Worm (Caenorhabditis elegans) whole organism, young adult: ENCODE measurements around the gene F49H12.4.

Experiments
- F57C9.4 ChIP-seq: sonication (generic microtip); optimal IDR thresholded peaks from 2 replicates; lab custom pipeline; 2017; ENCODE audit warnings: mild to moderate bottlenecking, missing genetic modification characterization, missing compliant biosample characterization
- ama-1 ChIP-seq, 3 experiments: fragments of 150-350 bp in 1 of 3; sonication (generic microtip) in 2 of 3; optimal IDR thresholded peaks; 2 replicates each; lab custom pipeline; 2014 to 2018; ENCODE audit warnings: missing biosample characterization in 2 of 3, missing genetic modification characterization in 2 of 3, missing genetic modification reagents in 2 of 3
- him-1 ChIP-seq: sonication (generic microtip); optimal IDR thresholded peaks from 2 replicates; lab custom pipeline; 2016; ENCODE audit warnings: missing genotype, missing genetic modification reagents, missing genetic modification characterization, missing compliant biosample characterization
- mxl-1 ChIP-seq: sonication (generic microtip); optimal IDR thresholded peaks from 2 replicates; lab custom pipeline; 2016; ENCODE audit warnings: missing genetic modification characterization, missing compliant biosample characterization
- sdz-38 ChIP-seq: sonication (generic microtip); optimal IDR thresholded peaks from 2 replicates; lab custom pipeline; 2016; ENCODE audit warnings: missing genotype, missing genetic modification characterization, missing compliant biosample characterization
- snpc-4 ChIP-seq, 5 experiments: fragments of 150-350 bp in 1 of 5; sonication (generic microtip) in 4 of 5; optimal IDR thresholded peaks; 2 replicates each; lab custom pipeline; 2014 to 2018; ENCODE audit warnings: missing genetic modification characterization in 5 of 5, missing biosample characterization in 3 of 5, antibody characterized with exemption in 2 of 5, mild to moderate bottlenecking in 2 of 5, missing compliant biosample characterization in 2 of 5, missing genotype in 2 of 5, moderate library complexity in 2 of 5, missing genetic modification reagents in 1 of 5

ce11 chrX:2084019-2084418, 4.4 kb downstream of the F49H12.4 start, which contains the start of gene F49H12.3:
- no peak for TF ChIP-seq ama-1 (optimal IDR thresholded peaks at IDR 0.05; lab: Kevin White, UChicago)
- no peak for TF ChIP-seq ama-1 (GFP tag; optimal IDR thresholded peaks at IDR 0.05; lab: Kevin White, UChicago)
- TF ChIP-seq snpc-4 (GFP tag; optimal IDR thresholded peaks at IDR 0.05; lab: Kevin White, UChicago) = no peak
- TF ChIP-seq snpc-4 (tag; optimal IDR thresholded peaks at IDR 0.05; lab: Kevin White, UChicago) = no peak
- no peak for TF ChIP-seq mxl-1
- TF ChIP-seq sdz-38 (tag; lab: Kevin White, UChicago) = no peak
- no peak for TF ChIP-seq F57C9.4 (tag; lab: Kevin White, UChicago)
- TF ChIP-seq him-1 (tag; lab: Kevin White, UChicago) = no peak
